Fruit fly (Drosophila melanogaster) whole organism, embryonic: ENCODE results near the gene Dsor1.

Experiments used
- CG10959 ChIP-seq: fragments of 200-800 bp; sonication (Bioruptor generic); IDR thresholded peaks from 2 replicates; pipeline ENCODE4 v1.3.6; 2022; ENCODE audit warnings: missing biosample characterization, missing genetic modification characterization
- CG12071 ChIP-seq: fragments of 200-800 bp; sonication (Bioruptor generic); optimal IDR thresholded peaks from 3 replicates; lab custom pipeline; 2018; ENCODE audit warnings: missing biosample characterization, mild to moderate bottlenecking, missing genetic modification characterization
- CG12155 ChIP-seq: fragments of 200-800 bp; sonication (Bioruptor generic); optimal IDR thresholded peaks from 3 replicates; lab custom pipeline; 2016; ENCODE audit warnings: missing biosample characterization, missing genetic modification characterization
- CG14710 ChIP-seq: fragments of 200-800 bp; sonication (Bioruptor generic); optimal IDR thresholded peaks from 3 replicates; lab custom pipeline; 2019; ENCODE audit warnings: missing biosample characterization, mild to moderate bottlenecking, missing genetic modification characterization, moderate library complexity
- CG15601 ChIP-seq: fragments of 200-800 bp; sonication (Bioruptor generic); optimal IDR thresholded peaks from 3 replicates; lab custom pipeline; 2019; ENCODE audit warnings: missing biosample characterization, mild to moderate bottlenecking, missing genetic modification characterization, moderate library complexity
- CG17361 ChIP-seq: fragments of 200-800 bp; sonication (Bioruptor generic); IDR thresholded peaks from 3 replicates; pipeline ENCODE4 v1.3.6; 2022; ENCODE audit warnings: missing biosample characterization, missing genetic modification characterization
- CG17912 ChIP-seq: fragments of 200-800 bp; sonication (Bioruptor generic); optimal IDR thresholded peaks from 2 replicates; lab custom pipeline; 2018; ENCODE audit warnings: missing biosample characterization, mild to moderate bottlenecking, missing genetic modification characterization
- CG2116 ChIP-seq: fragments of 200-800 bp; sonication (Bioruptor generic); optimal IDR thresholded peaks from 3 replicates; lab custom pipeline; 2018; ENCODE audit warnings: missing biosample characterization, mild to moderate bottlenecking, missing genetic modification characterization
- CG2202 ChIP-seq: fragments of 200-800 bp; sonication (Bioruptor generic); optimal IDR thresholded peaks from 2 replicates; lab custom pipeline; 2018; ENCODE audit warnings: missing biosample characterization, mild to moderate bottlenecking, missing genetic modification characterization
- CG2889 ChIP-seq: fragments of 200-800 bp; sonication (Bioruptor generic); IDR thresholded peaks from 3 replicates; pipeline ENCODE4 v1.3.6; 2022; ENCODE audit warnings: missing biosample characterization, missing genetic modification characterization
- CG33557 ChIP-seq: fragments of 200-800 bp; sonication (Bioruptor generic); optimal IDR thresholded peaks from 2 replicates; lab custom pipeline; 2019; ENCODE audit warnings: missing biosample characterization, mild to moderate bottlenecking, missing genetic modification characterization, moderate library complexity
- CG34376 ChIP-seq: fragments of 200-800 bp; sonication (Bioruptor generic); optimal IDR thresholded peaks from 2 replicates; lab custom pipeline; 2018; ENCODE audit warnings: missing biosample characterization, mild to moderate bottlenecking, missing genetic modification characterization
- CG42726 ChIP-seq: fragments of 200-800 bp; sonication (Bioruptor generic); IDR thresholded peaks from 2 replicates; pipeline ENCODE4 v1.3.6; 2022; ENCODE audit warnings: missing biosample characterization, missing genetic modification characterization; ENCODE audit not compliant: partially characterized antibody
- CG4328 ChIP-seq: fragments of 200-800 bp; sonication (Bioruptor generic); optimal IDR thresholded peaks from 3 replicates; lab custom pipeline; 2017; ENCODE audit warnings: missing biosample characterization, missing genetic modification reagents, missing genetic modification characterization
- CG4820 ChIP-seq: fragments of 200-800 bp; sonication (Bioruptor generic); optimal IDR thresholded peaks from 3 replicates; lab custom pipeline; 2016; ENCODE audit warnings: missing biosample characterization, missing genetic modification characterization
- CG5953 ChIP-seq: fragments of 200-800 bp; sonication (Bioruptor generic); IDR thresholded peaks from 2 replicates; pipeline ENCODE4 v1.3.6; 2022; ENCODE audit warnings: missing biosample characterization, missing genetic modification characterization
- CG6683 ChIP-seq: fragments of 200-800 bp; sonication (Bioruptor generic); optimal IDR thresholded peaks from 2 replicates; lab custom pipeline; 2017; ENCODE audit warnings: missing biosample characterization, mild to moderate bottlenecking, missing genetic modification characterization, missing genetic modification reagents
- CG7745 ChIP-seq: fragments of 200-800 bp; sonication (Bioruptor generic); optimal IDR thresholded peaks from 2 replicates; lab custom pipeline; 2018; ENCODE audit warnings: missing biosample characterization, mild to moderate bottlenecking, missing genetic modification characterization, moderate library complexity
- CG8924 ChIP-seq: fragments of 200-800 bp; optimal IDR thresholded peaks from 3 replicates; lab custom pipeline; 2019; ENCODE audit warnings: missing biosample characterization, mild to moderate bottlenecking, missing genetic modification characterization, moderate library complexity
- CG9215 ChIP-seq: fragments of 200-800 bp; sonication (Bioruptor generic); IDR thresholded peaks from 2 replicates; pipeline ENCODE4 v1.3.6; 2022; ENCODE audit warnings: missing biosample characterization, missing genetic modification characterization
- Gug ChIP-seq: fragments of 200-800 bp; sonication (Bioruptor generic); IDR thresholded peaks from 4 replicates; pipeline ENCODE4 v1.3.6; 2022; ENCODE audit warnings: missing biosample characterization, missing genetic modification characterization
- HHEX ChIP-seq: fragments of 200-800 bp; sonication (Bioruptor generic); optimal IDR thresholded peaks from 3 replicates; lab custom pipeline; 2017; ENCODE audit warnings: missing biosample characterization, mild to moderate bottlenecking, missing genetic modification characterization, missing genetic modification reagents
- HLH4C ChIP-seq: fragments of 200-800 bp; sonication (Bioruptor generic); IDR thresholded peaks from 3 replicates; pipeline ENCODE4 v1.3.6; 2022; ENCODE audit warnings: missing biosample characterization, missing genetic modification characterization; ENCODE audit not compliant: partially characterized antibody
- Mrtf ChIP-seq: fragments of 200-800 bp; sonication (Bioruptor generic); IDR thresholded peaks from 3 replicates; pipeline ENCODE4 v1.3.6; 2022; ENCODE audit warnings: missing biosample characterization, missing genetic modification characterization
- NC2β ChIP-seq: fragments of 200-800 bp; sonication (Bioruptor generic); optimal IDR thresholded peaks from 2 replicates; lab custom pipeline; 2016; ENCODE audit warnings: missing biosample characterization, missing genetic modification characterization
- Opbp ChIP-seq: fragments of 200-800 bp; sonication (Bioruptor generic); IDR thresholded peaks from 3 replicates; pipeline ENCODE4 v1.3.6; 2022; ENCODE audit warnings: missing biosample characterization, missing genetic modification characterization; ENCODE audit not compliant: partially characterized antibody
- Trl ChIP-seq, 3 experiments: fragments of >200 bp in 2 of 3; fragments of 200-800 bp in 1 of 3; sonication (Bioruptor generic) in 1 of 3; optimal IDR thresholded peaks; 2 replicates in 1 of 3; 3 replicates in 2 of 3; lab custom pipeline; 2016 to 2017; ENCODE audit warnings: missing biosample characterization in 1 of 3, missing genetic modification characterization in 1 of 3
- Vsx1 ChIP-seq: fragments of 200-800 bp; sonication (Bioruptor generic); optimal IDR thresholded peaks from 2 replicates; lab custom pipeline; 2017; ENCODE audit warnings: missing biosample characterization, mild to moderate bottlenecking, missing genetic modification characterization, missing genetic modification reagents
- ato ChIP-seq: fragments of 200-800 bp; sonication (Bioruptor generic); IDR thresholded peaks from 2 replicates; pipeline ENCODE4 v1.3.6; 2022; ENCODE audit warnings: missing biosample characterization, missing genetic modification characterization; ENCODE audit not compliant: partially characterized antibody
- bowl ChIP-seq: fragments of 200-800 bp; sonication (Bioruptor generic); IDR thresholded peaks from 2 replicates; pipeline ENCODE4 v1.3.6; 2022; ENCODE audit warnings: missing biosample characterization, missing genetic modification characterization
- chn ChIP-seq: fragments of 200-800 bp; sonication (Bioruptor generic); optimal IDR thresholded peaks from 2 replicates; lab custom pipeline; 2016; ENCODE audit warnings: missing biosample characterization, missing genetic modification characterization
- crol ChIP-seq: fragments of 200-800 bp; sonication (Bioruptor generic); IDR thresholded peaks from 2 replicates; pipeline ENCODE4 v1.3.6; 2022; ENCODE audit warnings: missing biosample characterization, missing genetic modification characterization
- eve ChIP-seq, 2 experiments: fragments of >200 bp; optimal IDR thresholded peaks; 2 replicates each; lab custom pipeline; 2017; ENCODE audit warnings: missing biosample characterization in 2 of 2, missing genetic modification characterization in 2 of 2
- h ChIP-seq: fragments of >200 bp; optimal IDR thresholded peaks from 2 replicates; lab custom pipeline; 2017
- inv ChIP-seq: fragments of 200-800 bp; sonication (Bioruptor generic); IDR thresholded peaks from 2 replicates; pipeline ENCODE4 v1.3.6; 2022; ENCODE audit warnings: missing biosample characterization, missing genetic modification characterization; ENCODE audit not compliant: partially characterized antibody
- pho ChIP-seq: fragments of 200-800 bp; sonication (Bioruptor generic); optimal IDR thresholded peaks from 2 replicates; lab custom pipeline; 2016; ENCODE audit warnings: missing biosample characterization, missing genetic modification characterization
- pita ChIP-seq: fragments of 200-800 bp; sonication (Bioruptor generic); optimal IDR thresholded peaks from 2 replicates; lab custom pipeline; 2017; ENCODE audit warnings: missing biosample characterization, mild to moderate bottlenecking, missing genetic modification characterization
- row ChIP-seq: fragments of 200-800 bp; sonication (Bioruptor generic); IDR thresholded peaks from 3 replicates; pipeline ENCODE4 v1.3.6; 2022; ENCODE audit warnings: missing biosample characterization, missing genetic modification characterization
- sens ChIP-seq: fragments of 200-800 bp; sonication (Bioruptor generic); peaks from one replicate; lab custom pipeline; 2016; ENCODE audit warnings: missing biosample characterization, missing genetic modification characterization
- slbo ChIP-seq: fragments of 200-800 bp; sonication (Bioruptor generic); IDR thresholded peaks from 2 replicates; pipeline ENCODE4 v1.3.6; 2022; ENCODE audit warnings: missing biosample characterization, missing genetic modification characterization
- sna ChIP-seq: fragments of 200-800 bp; sonication (Bioruptor generic); IDR thresholded peaks from 2 replicates; pipeline ENCODE4 v1.3.6; 2022; ENCODE audit warnings: missing biosample characterization, missing genetic modification characterization; ENCODE audit not compliant: partially characterized antibody
- sqz ChIP-seq: fragments of 200-800 bp; sonication (Bioruptor generic); optimal IDR thresholded peaks from 3 replicates; lab custom pipeline; 2018; ENCODE audit warnings: missing biosample characterization, mild to moderate bottlenecking, missing genetic modification characterization
- ssp ChIP-seq: fragments of 200-800 bp; sonication (Bioruptor generic); IDR thresholded peaks from 2 replicates; pipeline ENCODE4 v1.3.6; 2022; ENCODE audit warnings: missing biosample characterization, missing genetic modification characterization
- stwl ChIP-seq: fragments of 200-800 bp; sonication (Bioruptor generic); optimal IDR thresholded peaks from 3 replicates; lab custom pipeline; 2018; ENCODE audit warnings: missing biosample characterization, mild to moderate bottlenecking, missing genetic modification characterization, moderate library complexity
- vvl ChIP-seq: fragments of 200-800 bp; sonication (Bioruptor generic); IDR thresholded peaks from 2 replicates; pipeline ENCODE4 v1.3.6; 2022; ENCODE audit warnings: missing biosample characterization, missing genetic modification characterization
- zen2 ChIP-seq: fragments of 200-800 bp; sonication (Bioruptor generic); IDR thresholded peaks from 3 replicates; pipeline ENCODE4 v1.3.6; 2022; ENCODE audit warnings: missing biosample characterization, missing genetic modification characterization; ENCODE audit not compliant: partially characterized antibody
- zfh1 ChIP-seq: fragments of 200-800 bp; sonication (Bioruptor generic); IDR thresholded peaks from 3 replicates; pipeline ENCODE4 v1.3.6; 2022; ENCODE audit warnings: missing biosample characterization, missing genetic modification characterization

Gene Dsor1

DNA sequence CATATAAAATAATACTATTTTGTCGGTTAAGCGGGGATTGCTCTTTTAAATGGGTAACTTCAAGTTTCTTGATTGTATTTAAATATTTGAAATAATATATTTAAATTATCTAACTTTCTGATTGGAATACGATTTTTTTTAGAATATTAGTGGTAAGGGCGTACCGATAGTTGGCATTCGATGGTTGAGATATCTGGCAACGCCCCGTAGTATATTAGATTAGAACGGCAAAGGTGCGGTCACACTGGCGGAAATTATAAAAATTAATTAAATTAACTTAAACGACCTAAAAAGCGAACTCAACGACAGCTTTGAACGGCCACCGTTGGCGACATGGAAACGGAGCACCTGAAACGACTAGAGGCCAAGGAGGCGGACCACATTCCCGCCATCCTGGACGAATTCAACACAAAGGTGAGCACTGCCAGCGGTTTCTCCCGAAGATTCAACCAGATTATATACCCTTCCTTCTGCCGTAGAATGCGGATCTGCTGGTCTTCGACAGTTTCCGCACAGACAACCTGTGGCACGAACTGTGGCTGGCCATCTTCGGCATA lies 8.9 kb downstream of the Dsor1 start, which contains the start of gene ric8a (continued):
- TF ChIP-seq CG10959 (no peak), inv (GFP tag; lab: Robert Waterston, UW) (peak; percentile 76), CG17912 (GFP tag; lab: Kevin White, UChicago) (no peak), chn (no peak), CG42726 (GFP tag; lab: Robert Waterston, UW) (peak; percentile 86), Gug (peak; percentile 12; the same call in 1 of the 4 replicates), CG6683 (GFP tag; lab: Kevin White, UChicago) (no peak), Trl (optimal IDR thresholded peaks at IDR 0.05; lab: Kevin White, UChicago) (no peak), Trl (GFP tag; optimal IDR thresholded peaks at IDR 0.05; lab: Kevin White, UChicago) (no peak), Mrtf (no peak), sna (peak; percentile 72; the same call in 1 of the 2 replicates), HLH4C (GFP tag; lab: Robert Waterston, UW) (peak; percentile 76), vvl (peak; percentile 38; the same call in 1 of the 2 replicates), CG12071 (GFP tag; lab: Kevin White, UChicago) (no peak), CG2202 (no peak), sens (GFP tag; lab: Kevin White, UChicago) (peak; percentile 83), CG17361 (no peak), CG7745 (peak; percentile 99), stwl (tag; lab: Kevin White, UChicago) (peak; percentile 52), pho (no peak), ssp (no peak), CG14710 (tag; lab: Kevin White, UChicago) (peak; percentile 67), CG12155 (GFP tag; lab: Kevin White, UChicago) (no peak), ato (peak; percentile 68), pita (GFP tag; lab: Kevin White, UChicago) (no peak), CG2116 (GFP tag; lab: Kevin White, UChicago) (peak; percentile 21), CG5953 (GFP tag; lab: Robert Waterston, UW) (no peak), CG4820 (GFP tag; lab: Kevin White, UChicago) (no peak), Opbp (GFP tag; lab: Robert Waterston, UW) (peak; percentile 86), eve (GFP tag; optimal IDR thresholded peaks at IDR 0.05; lab: Kevin White, UChicago) (no peak), Vsx1 (GFP tag; lab: Kevin White, UChicago) (no peak), HHEX (GFP tag; lab: Kevin White, UChicago) (no peak), zen2 (peak; percentile 60; the same call in 1 of the 3 replicates), h (no peak), CG15601 (peak; percentile 21), CG33557 (GFP tag; lab: Kevin White, UChicago) (no peak), slbo (GFP tag; lab: Robert Waterston, UW) (peak; percentile 46; the same call in 1 of the 2 replicates), CG9215 (GFP tag; lab: Robert Waterston, UW) (no peak), NC2β (GFP tag; lab: Kevin White, UChicago) (no peak), sqz (GFP tag; lab: Kevin White, UChicago) (peak; percentile 61), zfh1 (0 out of 3 replicates have a peak, but pooled peaks have one; percentile 21), row (peak; percentile 85), crol (GFP tag; lab: Robert Waterston, UW) (no peak), CG2889 (GFP tag; lab: Robert Waterston, UW) (no peak), CG4328 (GFP tag; lab: Kevin White, UChicago) (no peak), bowl (no peak), CG34376 (GFP tag; lab: Kevin White, UChicago) (no peak), CG8924 (tag; lab: Kevin White, UChicago) (peak; percentile 35)
